Fruit fly (Drosophila melanogaster): ENCODE measurements around the gene Cpr64Ab.

DNA sequence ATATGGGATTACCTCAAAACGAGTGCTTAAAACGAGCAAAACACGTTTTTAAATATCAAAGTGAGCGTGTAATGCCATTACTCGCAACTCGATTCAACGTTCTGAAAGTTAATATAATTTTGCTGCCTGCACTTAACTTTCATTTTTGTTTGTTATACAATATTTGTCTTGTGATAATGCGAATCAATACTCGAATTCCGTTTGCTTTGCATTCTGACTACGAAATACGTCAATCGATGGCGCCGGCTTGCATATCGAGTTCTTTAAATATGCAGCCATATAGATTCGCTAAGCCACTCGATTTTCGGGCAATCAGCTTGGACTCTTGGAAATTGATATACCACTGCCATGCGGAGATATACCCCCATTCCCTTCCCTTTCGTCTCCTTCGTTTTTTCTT is 9.3 kb upstream of the Cpr64Ab start:
- TF ChIP-seq Mnt (GFP tag; optimal IDR thresholded peaks at IDR 0.05): no peak
- TF ChIP-seq tj (GFP tag; optimal IDR thresholded peaks at IDR 0.05): peak; percentile 71
- TF ChIP-seq CG14711 (tag; optimal IDR thresholded peaks at IDR 0.05): no peak
- no peak for TF ChIP-seq kay (GFP tag; ENCODE audit: borderline replicate concordance)
- no peak for TF ChIP-seq CG1620 (GFP tag; optimal IDR thresholded peaks at IDR 0.05)
- TF ChIP-seq pad (GFP tag; optimal IDR thresholded peaks at IDR 0.05): no peak
- no peak for TF ChIP-seq cnc (optimal IDR thresholded peaks at IDR 0.05)
- no peak for TF ChIP-seq Clk (GFP tag; optimal IDR thresholded peaks at IDR 0.05)
- TF ChIP-seq Hr96 (GFP tag; optimal IDR thresholded peaks at IDR 0.05): no peak

All from whole organism, adult.